Worm (Caenorhabditis elegans) whole organism, L2 larva: ENCODE data around the gene R07B1.11.

Source experiments
- C34F6.9 ChIP-seq: fragments of 150-350 bp; optimal IDR thresholded peaks from 2 replicates; lab custom pipeline; 2014; ENCODE audit warnings: missing biosample characterization, missing genetic modification characterization
- R02D3.7 ChIP-seq: fragments of 150-350 bp; optimal IDR thresholded peaks from 2 replicates; lab custom pipeline; 2014; ENCODE audit warnings: missing biosample characterization, missing genetic modification characterization
- Y55F3AM.14 ChIP-seq: fragments of 200-800 bp; sonication (Bioruptor generic); optimal IDR thresholded peaks from 2 replicates; lab custom pipeline; 2018; ENCODE audit warnings: mild to moderate bottlenecking, missing genetic modification characterization, missing compliant biosample characterization
- blmp-1 ChIP-seq: sonication (generic microtip); optimal IDR thresholded peaks from 2 replicates; lab custom pipeline; 2017; ENCODE audit warnings: missing genetic modification characterization, mild to moderate bottlenecking, missing compliant biosample characterization, antibody characterized with exemption, moderate library complexity; ENCODE audit not compliant: insufficient read depth
- ceh-16 ChIP-seq: fragments of 150-350 bp; optimal IDR thresholded peaks from 2 replicates; lab custom pipeline; 2014; ENCODE audit warnings: missing biosample characterization, missing genetic modification characterization
- ceh-82 ChIP-seq: fragments of 150-350 bp; optimal IDR thresholded peaks from 2 replicates; lab custom pipeline; 2014; ENCODE audit warnings: missing biosample characterization, missing genetic modification characterization
- crh-2 ChIP-seq: sonication (generic microtip); optimal IDR thresholded peaks from 2 replicates; lab custom pipeline; 2017; ENCODE audit warnings: missing biosample characterization, missing genetic modification characterization
- fos-1 ChIP-seq: fragments of 150-350 bp; optimal IDR thresholded peaks from 2 replicates; lab custom pipeline; 2014; ENCODE audit warnings: missing biosample characterization, missing genetic modification characterization
- gmeb-1 ChIP-seq: fragments of 150-350 bp; optimal IDR thresholded peaks from 2 replicates; lab custom pipeline; 2014; ENCODE audit warnings: missing biosample characterization, missing genetic modification characterization
- lin-11 ChIP-seq: fragments of 150-350 bp; sonication (generic microtip); optimal IDR thresholded peaks from 2 replicates; lab custom pipeline; 2014; ENCODE audit warnings: missing biosample characterization, missing genetic modification characterization, inconsistent platforms, mixed read lengths
- lin-13 ChIP-seq: fragments of 150-350 bp; optimal IDR thresholded peaks from 2 replicates; lab custom pipeline; 2014; ENCODE audit warnings: missing biosample characterization, missing genetic modification reagents, missing genetic modification characterization
- lin-39 ChIP-seq: fragments of 150-350 bp; optimal IDR thresholded peaks from 2 replicates; lab custom pipeline; 2014; ENCODE audit warnings: missing biosample characterization, missing genetic modification reagents, missing genetic modification characterization
- mab-5 ChIP-seq: fragments of 150-350 bp; optimal IDR thresholded peaks from 2 replicates; lab custom pipeline; 2014; ENCODE audit warnings: missing biosample characterization, missing genetic modification characterization
- mbf-1 ChIP-seq: sonication (generic microtip); optimal IDR thresholded peaks from 2 replicates; lab custom pipeline; 2017; ENCODE audit warnings: missing biosample characterization, missing genetic modification characterization
- nhr-11 ChIP-seq: fragments of 150-350 bp; optimal IDR thresholded peaks from 2 replicates; lab custom pipeline; 2014; ENCODE audit warnings: missing biosample characterization, missing genetic modification characterization
- nhr-12 ChIP-seq: fragments of 150-350 bp; optimal IDR thresholded peaks from 2 replicates; lab custom pipeline; 2014; ENCODE audit warnings: missing biosample characterization, missing genetic modification characterization
- nhr-129 ChIP-seq: fragments of 150-350 bp; optimal IDR thresholded peaks from 2 replicates; lab custom pipeline; 2014; ENCODE audit warnings: missing biosample characterization, missing genetic modification characterization
- nhr-23 ChIP-seq: fragments of 150-350 bp; optimal IDR thresholded peaks from 2 replicates; lab custom pipeline; 2014; ENCODE audit warnings: missing biosample characterization, missing genetic modification reagents, missing genetic modification characterization
- nhr-237 ChIP-seq: fragments of 150-350 bp; optimal IDR thresholded peaks from 2 replicates; lab custom pipeline; 2014; ENCODE audit warnings: missing biosample characterization, missing genetic modification characterization
- nhr-25 ChIP-seq: fragments of 150-350 bp; sonication (generic microtip); optimal IDR thresholded peaks from 3 replicates; lab custom pipeline; 2014; ENCODE audit warnings: missing biosample characterization, missing genetic modification characterization
- nhr-6 ChIP-seq: fragments of 150-350 bp; optimal IDR thresholded peaks from 2 replicates; lab custom pipeline; 2014; ENCODE audit warnings: missing biosample characterization, missing genetic modification characterization
- skn-1 ChIP-seq: sonication (generic microtip); optimal IDR thresholded peaks from 2 replicates; lab custom pipeline; 2017; ENCODE audit warnings: missing biosample characterization, missing genetic modification characterization
- sma-3 ChIP-seq: sonication (generic microtip); optimal IDR thresholded peaks from 2 replicates; lab custom pipeline; 2016; ENCODE audit warnings: missing genetic modification reagents, missing genetic modification characterization, missing compliant biosample characterization
- sma-9 ChIP-seq, 2 experiments: fragments of 150-350 bp in 1 of 2; sonication (generic microtip) in 1 of 2; optimal IDR thresholded peaks; 2 replicates each; lab custom pipeline; 2014 to 2016; ENCODE audit warnings: missing genetic modification characterization in 2 of 2, mild to moderate bottlenecking in 1 of 2, missing biosample characterization in 1 of 2, missing compliant biosample characterization in 1 of 2, missing genetic modification reagents in 1 of 2, moderate library complexity in 1 of 2
- unc-55 ChIP-seq: fragments of 150-350 bp; sonication (generic microtip); optimal IDR thresholded peaks from 3 replicates; lab custom pipeline; 2014; ENCODE audit warnings: missing biosample characterization, missing genetic modification reagents, missing genetic modification characterization
- unc-62 ChIP-seq: fragments of 150-350 bp; optimal IDR thresholded peaks from 2 replicates; lab custom pipeline; 2014; ENCODE audit warnings: missing biosample characterization, missing genetic modification reagents, missing genetic modification characterization
- ztf-11 ChIP-seq: sonication (generic microtip); optimal IDR thresholded peaks from 2 replicates; lab custom pipeline; 2017; ENCODE audit warnings: missing biosample characterization, missing genetic modification characterization
- ztf-4 ChIP-seq: fragments of 150-350 bp; optimal IDR thresholded peaks from 2 replicates; lab custom pipeline; 2014; ENCODE audit warnings: missing biosample characterization, missing genetic modification characterization

The R07B1.11 gene

ce11 chrX:9850258-9850657 lies 6.5 kb upstream of the R07B1.11 start, which contains the start of gene lec-8:
Gene lec-8, plus strand, starts transcription at chrX:9850571.
- TF ChIP-seq nhr-23 (tag; lab: Kevin White, UChicago) (no peak), fos-1 (tag; lab: Kevin White, UChicago) (peak; percentile 90), blmp-1 (tag; lab: Kevin White, UChicago) (no peak), mbf-1 (no peak)

ce11 chrX:9851745-9852330 lies 4.9 kb upstream of the R07B1.11 start, which contains the start of gene lec-7:
Gene lec-7, plus strand, starts transcription at chrX:9852041.
- TF ChIP-seq R02D3.7 (no peak), nhr-129 (peak; percentile 20), fos-1 (tag; lab: Kevin White, UChicago) (peak; percentile 66), nhr-6 (tag; lab: Kevin White, UChicago) (no peak)

- TF ChIP-seq sma-9 (GFP tag; optimal IDR thresholded peaks at IDR 0.05; lab: Kevin White, UChicago) (peak; percentile 13), sma-9 (tag; optimal IDR thresholded peaks at IDR 0.05; lab: Kevin White, UChicago) (no peak), unc-55 (GFP tag; lab: Kevin White, UChicago) (no peak), nhr-25 (no peak), crh-2 (tag; lab: Kevin White, UChicago) (peak; percentile 57), lin-13 (GFP tag; lab: Kevin White, UChicago) (no peak), sma-3 (GFP tag; lab: Kevin White, UChicago) (peak; percentile 5), skn-1 (tag; lab: Kevin White, UChicago) (peak; percentile 66), ztf-4 (tag; lab: Kevin White, UChicago) (no peak), gmeb-1 (tag; lab: Kevin White, UChicago) (peak; percentile 1), fos-1 (tag; lab: Kevin White, UChicago) (peak; percentile 91)
These were observed 1.4 kb downstream of the R07B1.11 start, which contains the start of gene scav-5 for ce11 chrX:9858069-9858468. Gene scav-5, plus strand, starts transcription at chrX:9858365.

ce11 chrX:9862916-9863624 lies 6.4 kb downstream of the R07B1.11 start, which contains the start of the genes gst-36 and R07B1.5:
Gene gst-36, minus strand, starts transcription at chrX:9862960.
Gene R07B1.5, plus strand, starts transcription at chrX:9863580.
- TF ChIP-seq crh-2 (tag; lab: Kevin White, UChicago) (peak; percentile 33), ceh-16 (tag; lab: Kevin White, UChicago) (no peak), skn-1 (tag; lab: Kevin White, UChicago) (peak; percentile 39), fos-1 (tag; lab: Kevin White, UChicago) (peak; percentile 64)

- no peak for TF ChIP-seq lin-11
- no peak for TF ChIP-seq ceh-82
These were observed 9.6 kb downstream of the R07B1.11 start, which contains the start of gene R07B1.6 for ce11 chrX:9866355-9866754. Gene R07B1.6, plus strand, starts transcription at chrX:9866655.

- TF ChIP-seq sma-9 (GFP tag; optimal IDR thresholded peaks at IDR 0.05; lab: Kevin White, UChicago) (no peak), sma-9 (tag; optimal IDR thresholded peaks at IDR 0.05; lab: Kevin White, UChicago) (no peak), mab-5 (tag; lab: Kevin White, UChicago) (no peak), nhr-11 (tag; lab: Kevin White, UChicago) (no peak), fos-1 (tag; lab: Kevin White, UChicago) (no peak), skn-1 (tag; lab: Kevin White, UChicago) (no peak), lin-39 (tag; lab: Kevin White, UChicago) (no peak), nhr-237 (no peak), ztf-11 (tag; lab: Kevin White, UChicago) (no peak), nhr-12 (tag; lab: Kevin White, UChicago) (no peak), unc-62 (GFP tag; lab: Kevin White, UChicago) (no peak), C34F6.9 (tag; lab: Kevin White, UChicago) (no peak), nhr-129 (no peak), R02D3.7 (no peak), Y55F3AM.14 (GFP tag; lab: Kevin White, UChicago) (no peak), unc-55 (GFP tag; lab: Kevin White, UChicago) (no peak)
These were observed 12.1 kb downstream of the R07B1.11 start, which contains the start of gene R07B1.7 for ce11 chrX:9868820-9869219. Gene R07B1.7, plus strand, starts transcription at chrX:9869120.
